Worm (Caenorhabditis elegans): ENCODE results near the gene zig-11.

DNA sequence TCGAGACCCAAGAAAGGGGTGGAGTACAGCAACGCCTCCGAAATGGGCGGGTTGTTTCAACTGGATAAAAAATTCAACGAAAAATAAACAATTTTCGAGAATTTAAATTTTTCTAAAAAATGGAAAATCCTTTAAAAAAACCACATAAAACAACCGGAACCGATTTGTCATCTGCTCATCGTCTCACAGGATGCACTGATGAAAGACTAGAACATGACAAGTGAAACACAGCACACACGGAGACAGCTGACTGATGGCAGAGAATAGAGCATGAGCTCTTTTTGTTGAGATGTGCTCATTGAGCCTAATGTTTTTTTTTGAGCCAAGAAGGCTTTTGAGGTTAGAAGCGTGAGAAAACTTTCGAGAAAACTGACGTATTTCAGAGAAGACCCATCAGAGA lies 2.7 kb downstream of the zig-11 start:
- TF ChIP-seq nhr-11 (tag; optimal IDR thresholded peaks at IDR 0.05) (no peak), ztf-4 (tag; optimal IDR thresholded peaks at IDR 0.05) (no peak), unc-62 (GFP tag; optimal IDR thresholded peaks at IDR 0.05) (peak; percentile 9), ceh-16 (tag; optimal IDR thresholded peaks at IDR 0.05) (no peak)

Measured in whole organism, L3 larva.